Worm (Caenorhabditis elegans) whole organism, L2 larva: Measurements from ENCODE around the gene rbm-42.

Experiments used
- blmp-1 ChIP-seq: sonication (generic microtip); optimal IDR thresholded peaks from 2 replicates; lab custom pipeline; 2017; ENCODE audit warnings: missing genetic modification characterization, mild to moderate bottlenecking, missing compliant biosample characterization, antibody characterized with exemption, moderate library complexity; ENCODE audit not compliant: insufficient read depth
- crh-2 ChIP-seq: sonication (generic microtip); optimal IDR thresholded peaks from 2 replicates; lab custom pipeline; 2017; ENCODE audit warnings: missing biosample characterization, missing genetic modification characterization
- nhr-6 ChIP-seq: fragments of 150-350 bp; optimal IDR thresholded peaks from 2 replicates; lab custom pipeline; 2014; ENCODE audit warnings: missing biosample characterization, missing genetic modification characterization
- peb-1 ChIP-seq: fragments of 150-350 bp; optimal IDR thresholded peaks from 2 replicates; lab custom pipeline; 2014; ENCODE audit warnings: missing biosample characterization, missing genetic modification characterization
- skn-1 ChIP-seq: sonication (generic microtip); optimal IDR thresholded peaks from 2 replicates; lab custom pipeline; 2017; ENCODE audit warnings: missing biosample characterization, missing genetic modification characterization
- ztf-11 ChIP-seq: sonication (generic microtip); optimal IDR thresholded peaks from 2 replicates; lab custom pipeline; 2017; ENCODE audit warnings: missing biosample characterization, missing genetic modification characterization
- ztf-4 ChIP-seq: fragments of 150-350 bp; optimal IDR thresholded peaks from 2 replicates; lab custom pipeline; 2014; ENCODE audit warnings: missing biosample characterization, missing genetic modification characterization

ce11 chrIII:5179166-5179565 is 26.1 kb upstream of the rbm-42 start:
- TF ChIP-seq ztf-4 (tag; lab: Kevin White, UChicago) (no peak), ztf-11 (tag; lab: Kevin White, UChicago) (no peak), nhr-6 (no peak), blmp-1 (tag; lab: Kevin White, UChicago) (no peak), crh-2 (tag; lab: Kevin White, UChicago) (no peak), skn-1 (no peak), peb-1 (tag; lab: Kevin White, UChicago) (no peak)
